Fruit fly (Drosophila melanogaster) whole organism, embryonic: ENCODE data around the gene Kah.

Experiments
- ATbp ChIP-seq: fragments of 200-800 bp; sonication (Bioruptor generic); optimal IDR thresholded peaks from 2 replicates; lab custom pipeline; 2017; ENCODE audit warnings: missing biosample characterization, mild to moderate bottlenecking, missing genetic modification characterization, missing genetic modification reagents
- CG10565 ChIP-seq: fragments of 200-800 bp; sonication (Bioruptor generic); optimal IDR thresholded peaks from 3 replicates; lab custom pipeline; 2016; ENCODE audit warnings: missing biosample characterization, mild to moderate bottlenecking, missing genetic modification characterization
- CG11560 ChIP-seq: fragments of 200-800 bp; sonication (Bioruptor generic); IDR thresholded peaks from 3 replicates; pipeline ENCODE4 v1.3.6; 2022; ENCODE audit warnings: missing biosample characterization, missing genetic modification characterization
- CG11723 ChIP-seq: fragments of 200-800 bp; sonication (Bioruptor generic); optimal IDR thresholded peaks from 2 replicates; lab custom pipeline; 2017; ENCODE audit warnings: missing biosample characterization, mild to moderate bottlenecking, missing genetic modification characterization
- CG13287 ChIP-seq: fragments of 200-800 bp; sonication (Bioruptor generic); IDR thresholded peaks from 2 replicates; pipeline ENCODE4 v1.3.6; 2022; ENCODE audit warnings: missing biosample characterization, missing genetic modification characterization; ENCODE audit not compliant: partially characterized antibody
- CG14860 ChIP-seq: fragments of 200-800 bp; sonication (Bioruptor generic); IDR thresholded peaks from 3 replicates; pipeline ENCODE4 v1.3.6; 2022; ENCODE audit warnings: missing biosample characterization, missing genetic modification characterization; ENCODE audit not compliant: partially characterized antibody
- CG17568 ChIP-seq: fragments of 200-800 bp; sonication (Bioruptor generic); optimal IDR thresholded peaks from 2 replicates; lab custom pipeline; 2018; ENCODE audit warnings: missing biosample characterization, mild to moderate bottlenecking, missing genetic modification characterization, moderate library complexity
- CG34422 ChIP-seq: fragments of 200-800 bp; sonication (Bioruptor generic); IDR thresholded peaks from 3 replicates; pipeline ENCODE4 v1.3.6; 2022; ENCODE audit warnings: missing biosample characterization, missing genetic modification characterization
- CG3838 ChIP-seq: fragments of 200-800 bp; sonication (Bioruptor generic); optimal IDR thresholded peaks from 3 replicates; lab custom pipeline; 2016; ENCODE audit warnings: missing biosample characterization, missing genetic modification characterization
- CG3995 ChIP-seq: fragments of 200-800 bp; sonication (Bioruptor generic); optimal IDR thresholded peaks from 3 replicates; lab custom pipeline; 2016; ENCODE audit warnings: missing biosample characterization, missing genetic modification characterization
- CG4282 ChIP-seq: fragments of 200-800 bp; sonication (Bioruptor generic); optimal IDR thresholded peaks from 2 replicates; lab custom pipeline; 2016; ENCODE audit warnings: missing biosample characterization, missing genetic modification characterization
- CG5180 ChIP-seq: fragments of 200-800 bp; sonication (Bioruptor generic); optimal IDR thresholded peaks from 3 replicates; lab custom pipeline; 2017; ENCODE audit warnings: missing biosample characterization, missing genetic modification characterization, mild to moderate bottlenecking, moderate library complexity, missing genetic modification reagents
- CG5953 ChIP-seq: fragments of 200-800 bp; sonication (Bioruptor generic); IDR thresholded peaks from 2 replicates; pipeline ENCODE4 v1.3.6; 2022; ENCODE audit warnings: missing biosample characterization, missing genetic modification characterization
- CG6683 ChIP-seq: fragments of 200-800 bp; sonication (Bioruptor generic); optimal IDR thresholded peaks from 2 replicates; lab custom pipeline; 2017; ENCODE audit warnings: missing biosample characterization, mild to moderate bottlenecking, missing genetic modification characterization, missing genetic modification reagents
- CG7271 ChIP-seq: fragments of 200-800 bp; sonication (Bioruptor generic); optimal IDR thresholded peaks from 2 replicates; lab custom pipeline; 2018; ENCODE audit warnings: missing biosample characterization, mild to moderate bottlenecking, missing genetic modification characterization, moderate library complexity
- CG7556 ChIP-seq: fragments of 200-800 bp; sonication (Bioruptor generic); optimal IDR thresholded peaks from 2 replicates; lab custom pipeline; 2017; ENCODE audit warnings: missing biosample characterization, mild to moderate bottlenecking, missing genetic modification characterization
- CG8924 ChIP-seq: fragments of 200-800 bp; optimal IDR thresholded peaks from 3 replicates; lab custom pipeline; 2019; ENCODE audit warnings: missing biosample characterization, mild to moderate bottlenecking, missing genetic modification characterization, moderate library complexity
- CHES-1-like ChIP-seq: fragments of 200-800 bp; sonication (Bioruptor generic); optimal IDR thresholded peaks from 2 replicates; lab custom pipeline; 2016; ENCODE audit warnings: missing biosample characterization, missing genetic modification characterization
- CTCF ChIP-seq: fragments of 200-800 bp; sonication (Bioruptor generic); optimal IDR thresholded peaks from 2 replicates; lab custom pipeline; 2017; ENCODE audit warnings: missing biosample characterization, mild to moderate bottlenecking, missing genetic modification characterization, moderate library complexity
- Dll ChIP-seq: fragments of 200-800 bp; sonication (Bioruptor generic); IDR thresholded peaks from 4 replicates; pipeline ENCODE4 v1.3.6; 2022; ENCODE audit warnings: missing biosample characterization, missing genetic modification characterization; ENCODE audit not compliant: partially characterized antibody
- E2f2 ChIP-seq: fragments of 200-800 bp; sonication (Bioruptor generic); IDR thresholded peaks from 2 replicates; pipeline ENCODE4 v1.3.6; 2022; ENCODE audit warnings: missing biosample characterization, missing genetic modification characterization
- H15 ChIP-seq: fragments of 200-800 bp; sonication (Bioruptor generic); IDR thresholded peaks from 3 replicates; pipeline ENCODE4 v1.3.6; 2022; ENCODE audit warnings: missing biosample characterization, missing genetic modification characterization
- H2.0 ChIP-seq: fragments of 200-800 bp; sonication (Bioruptor generic); IDR thresholded peaks from 2 replicates; pipeline ENCODE4 v1.3.6; 2022; ENCODE audit warnings: missing biosample characterization, missing genetic modification characterization
- Hmx ChIP-seq: fragments of 200-800 bp; sonication (Bioruptor generic); optimal IDR thresholded peaks from 2 replicates; lab custom pipeline; 2016; ENCODE audit warnings: missing biosample characterization, missing genetic modification characterization
- Mrtf ChIP-seq: fragments of 200-800 bp; sonication (Bioruptor generic); IDR thresholded peaks from 3 replicates; pipeline ENCODE4 v1.3.6; 2022; ENCODE audit warnings: missing biosample characterization, missing genetic modification characterization
- Oaz ChIP-seq: fragments of 200-800 bp; sonication (Bioruptor generic); IDR thresholded peaks from 2 replicates; pipeline ENCODE4 v1.3.6; 2022; ENCODE audit warnings: missing biosample characterization, missing genetic modification characterization
- Rx ChIP-seq: fragments of 200-800 bp; sonication (Bioruptor generic); IDR thresholded peaks from 2 replicates; pipeline ENCODE4 v1.3.6; 2022; ENCODE audit warnings: missing biosample characterization, missing genetic modification characterization
- Sin3A ChIP-seq: fragments of >200 bp; optimal IDR thresholded peaks from 2 replicates; lab custom pipeline; 2018
- Spps ChIP-seq: fragments of 200-800 bp; sonication (Bioruptor generic); optimal IDR thresholded peaks from 2 replicates; lab custom pipeline; 2018; ENCODE audit warnings: missing biosample characterization, mild to moderate bottlenecking, missing genetic modification characterization
- Sry-β ChIP-seq: fragments of 200-800 bp; sonication (Bioruptor generic); optimal IDR thresholded peaks from 2 replicates; lab custom pipeline; 2018; ENCODE audit warnings: missing biosample characterization, mild to moderate bottlenecking, missing genetic modification characterization, moderate library complexity
- Sry-δ ChIP-seq: fragments of 200-800 bp; sonication (Bioruptor generic); optimal IDR thresholded peaks from 2 replicates; lab custom pipeline; 2016; ENCODE audit warnings: missing biosample characterization, missing genetic modification characterization
- Stat92E ChIP-seq, 3 experiments: fragments of >200 bp in 2 of 3; fragments of 200-800 bp in 1 of 3; sonication (Bioruptor generic) in 1 of 3; optimal IDR thresholded peaks; 2 replicates each; lab custom pipeline; 2017 to 2019; ENCODE audit warnings: missing biosample characterization in 3 of 3, missing genetic modification characterization in 3 of 3, mild to moderate bottlenecking in 1 of 3, moderate library complexity in 1 of 3
- Xrp1 ChIP-seq: fragments of 200-800 bp; sonication (Bioruptor generic); IDR thresholded peaks from 2 replicates; pipeline ENCODE4 v1.3.6; 2022; ENCODE audit warnings: missing biosample characterization, missing genetic modification characterization
- YL-1 ChIP-seq: fragments of 200-800 bp; sonication (Bioruptor generic); optimal IDR thresholded peaks from 3 replicates; lab custom pipeline; 2017; ENCODE audit warnings: missing biosample characterization, mild to moderate bottlenecking, missing genetic modification characterization
- bab2 ChIP-seq: fragments of 200-800 bp; sonication (Bioruptor generic); optimal IDR thresholded peaks from 2 replicates; lab custom pipeline; 2016; ENCODE audit warnings: missing biosample characterization, missing genetic modification characterization
- bsh ChIP-seq, 2 experiments: fragments of 200-800 bp; sonication (Bioruptor generic); optimal IDR thresholded peaks; 2 replicates each; lab custom pipeline; 2017 to 2018; ENCODE audit warnings: mild to moderate bottlenecking in 2 of 2, missing biosample characterization in 2 of 2, missing genetic modification characterization in 2 of 2, moderate library complexity in 1 of 2
- cato ChIP-seq: fragments of 200-800 bp; sonication (Bioruptor generic); optimal IDR thresholded peaks from 2 replicates; lab custom pipeline; 2016; ENCODE audit warnings: missing biosample characterization, missing genetic modification characterization, borderline replicate concordance
- ci ChIP-seq: fragments of 200-800 bp; sonication (Bioruptor generic); IDR thresholded peaks from 3 replicates; pipeline ENCODE4 v1.3.6; 2022; ENCODE audit warnings: missing biosample characterization, missing genetic modification characterization
- danr ChIP-seq: fragments of 200-800 bp; sonication (Bioruptor generic); IDR thresholded peaks from 2 replicates; pipeline ENCODE4 v1.3.6; 2022; ENCODE audit warnings: missing biosample characterization, missing genetic modification characterization
- dati ChIP-seq: fragments of 200-800 bp; sonication (Bioruptor generic); IDR thresholded peaks from 2 replicates; pipeline ENCODE4 v1.3.6; 2022; ENCODE audit warnings: missing biosample characterization, missing genetic modification characterization
- dpn ChIP-seq, 2 experiments: fragments of 200-800 bp; sonication (Bioruptor generic); optimal IDR thresholded peaks; 3 replicates each; lab custom pipeline; 2016; ENCODE audit warnings: missing biosample characterization in 2 of 2, missing genetic modification characterization in 2 of 2
- emc ChIP-seq: fragments of 200-800 bp; sonication (Bioruptor generic); optimal IDR thresholded peaks from 2 replicates; lab custom pipeline; 2016; ENCODE audit warnings: missing biosample characterization, missing genetic modification characterization
- en ChIP-seq: fragments of 200-800 bp; sonication (Bioruptor generic); optimal IDR thresholded peaks from 2 replicates; lab custom pipeline; 2016; ENCODE audit warnings: missing biosample characterization, missing genetic modification characterization
- ftz-f1 ChIP-seq: fragments of 200-800 bp; sonication (Bioruptor generic); optimal IDR thresholded peaks from 2 replicates; lab custom pipeline; 2016; ENCODE audit warnings: missing biosample characterization, missing genetic modification characterization
- klu ChIP-seq: fragments of 200-800 bp; sonication (Bioruptor generic); IDR thresholded peaks from 2 replicates; pipeline ENCODE4 v1.3.6; 2022; ENCODE audit warnings: missing biosample characterization, missing genetic modification characterization
- lilli ChIP-seq: fragments of 200-800 bp; sonication (Bioruptor generic); optimal IDR thresholded peaks from 3 replicates; lab custom pipeline; 2016; ENCODE audit warnings: missing biosample characterization, missing genetic modification characterization
- odd ChIP-seq: fragments of 200-800 bp; sonication (Bioruptor generic); optimal IDR thresholded peaks from 2 replicates; lab custom pipeline; 2017; ENCODE audit warnings: missing biosample characterization, mild to moderate bottlenecking, missing genetic modification characterization
- pho ChIP-seq: fragments of 200-800 bp; sonication (Bioruptor generic); optimal IDR thresholded peaks from 2 replicates; lab custom pipeline; 2016; ENCODE audit warnings: missing biosample characterization, missing genetic modification characterization
- stwl ChIP-seq: fragments of 200-800 bp; sonication (Bioruptor generic); optimal IDR thresholded peaks from 3 replicates; lab custom pipeline; 2018; ENCODE audit warnings: missing biosample characterization, mild to moderate bottlenecking, missing genetic modification characterization, moderate library complexity
- tna ChIP-seq: fragments of 200-800 bp; sonication (Bioruptor generic); IDR thresholded peaks from 2 replicates; pipeline ENCODE4 v1.3.6; 2022; ENCODE audit warnings: missing biosample characterization, missing genetic modification characterization; ENCODE audit not compliant: partially characterized antibody
- usp ChIP-seq: fragments of >200 bp; optimal IDR thresholded peaks from 2 replicates; lab custom pipeline; 2017; ENCODE audit warnings: missing biosample characterization, missing genetic modification characterization

The Kah gene

dm6 chr3L:606490-607327 lies 17.6 kb upstream of the Kah start, which contains the start of gene Reg-2 (continued):
- TF ChIP-seq tna (no peak), CG11723 (GFP tag; lab: Kevin White, UChicago) (no peak), pho (GFP tag; lab: Kevin White, UChicago) (no peak), dati (no peak), dpn (GFP tag; optimal IDR thresholded peaks at IDR 0.05; lab: Kevin White, UChicago) (peak in 1 of 2 experiments; percentile 12), H2.0 (no peak), CG11560 (tag; lab: Robert Waterston, UW) (no peak), E2f2 (peak; percentile 96), bab2 (GFP tag; lab: Kevin White, UChicago) (no peak), CG14860 (GFP tag; lab: Robert Waterston, UW) (no peak), Xrp1 (GFP tag; lab: Robert Waterston, UW) (no peak), Hmx (no peak), CG10565 (no peak), CG8924 (tag; lab: Kevin White, UChicago) (no peak), odd (GFP tag; lab: Kevin White, UChicago) (no peak), CG3838 (no peak), YL-1 (GFP tag; lab: Kevin White, UChicago) (no peak), CG7271 (no peak), CHES-1-like (GFP tag; lab: Kevin White, UChicago) (no peak), CG6683 (no peak), CTCF (GFP tag; lab: Kevin White, UChicago) (peak; percentile 99), CG7556 (no peak), ATbp (GFP tag; lab: Kevin White, UChicago) (peak; percentile 6), CG3995 (GFP tag; lab: Kevin White, UChicago) (no peak), CG34422 (GFP tag; lab: Robert Waterston, UW) (no peak; the same call in 2 of the 3 replicates), cato (GFP tag; lab: Kevin White, UChicago) (no peak), Spps (tag; lab: Kevin White, UChicago) (no peak), Oaz (GFP tag; lab: Robert Waterston, UW) (no peak), bsh (GFP tag; optimal IDR thresholded peaks at IDR 0.05; lab: Kevin White, UChicago) (no peak), usp (no peak), danr (GFP tag; lab: Robert Waterston, UW) (no peak), Sin3A (no peak), Mrtf (GFP tag; lab: Robert Waterston, UW) (no peak), Sry-β (no peak), CG5180 (GFP tag; lab: Kevin White, UChicago) (no peak), Sry-δ (GFP tag; lab: Kevin White, UChicago) (no peak), ci (GFP tag; lab: Robert Waterston, UW) (no peak), Stat92E (GFP tag; optimal IDR thresholded peaks at IDR 0.05; lab: Kevin White, UChicago) (no peak), ftz-f1 (GFP tag; lab: Kevin White, UChicago) (peak; percentile 63), H15 (GFP tag; lab: Robert Waterston, UW) (no peak), Rx (no peak), CG17568 (GFP tag; lab: Kevin White, UChicago) (no peak), emc (GFP tag; lab: Kevin White, UChicago) (no peak), Dll (GFP tag; lab: Robert Waterston, UW) (no peak), CG5953 (GFP tag; lab: Robert Waterston, UW) (no peak), CG4282 (GFP tag; lab: Kevin White, UChicago) (no peak), stwl (peak; percentile 13), en (GFP tag; lab: Kevin White, UChicago) (no peak), CG13287 (GFP tag; lab: Robert Waterston, UW) (no peak), lilli (GFP tag; lab: Kevin White, UChicago) (peak; percentile 20), klu (GFP tag; lab: Robert Waterston, UW) (no peak)
